Fruit fly (Drosophila melanogaster) whole organism, embryonic: ENCODE measurements around the gene Son.

ENCODE experiments used
- ATbp ChIP-seq: fragments of 200-800 bp; sonication (Bioruptor generic); optimal IDR thresholded peaks from 2 replicates; lab custom pipeline; 2017; ENCODE audit warnings: missing biosample characterization, mild to moderate bottlenecking, missing genetic modification characterization, missing genetic modification reagents
- Bdp1 ChIP-seq: fragments of 200-800 bp; sonication (Bioruptor generic); optimal IDR thresholded peaks from 3 replicates; lab custom pipeline; 2016; ENCODE audit warnings: missing biosample characterization, missing genetic modification characterization
- CG10147 ChIP-seq: fragments of 200-800 bp; sonication (Bioruptor generic); optimal IDR thresholded peaks from 2 replicates; lab custom pipeline; 2019; ENCODE audit warnings: missing biosample characterization, mild to moderate bottlenecking, missing genetic modification characterization, moderate library complexity
- CG10654 ChIP-seq: fragments of 200-800 bp; sonication (Bioruptor generic); optimal IDR thresholded peaks from 2 replicates; lab custom pipeline; 2016; ENCODE audit warnings: missing biosample characterization, missing genetic modification characterization
- CG1233 ChIP-seq: fragments of 200-800 bp; sonication (Bioruptor generic); optimal IDR thresholded peaks from 4 replicates; lab custom pipeline; 2018; ENCODE audit warnings: missing biosample characterization, mild to moderate bottlenecking, missing genetic modification characterization
- CG12659 ChIP-seq: fragments of 200-800 bp; sonication (Bioruptor generic); optimal IDR thresholded peaks from 3 replicates; lab custom pipeline; 2017; ENCODE audit warnings: mild to moderate bottlenecking, missing biosample characterization, missing genetic modification reagents, missing genetic modification characterization
- CG12942 ChIP-seq: fragments of 200-800 bp; sonication (Bioruptor generic); optimal IDR thresholded peaks from 3 replicates; lab custom pipeline; 2016; ENCODE audit warnings: missing biosample characterization, missing genetic modification characterization
- CG1602 ChIP-seq: fragments of 200-800 bp; sonication (Bioruptor generic); optimal IDR thresholded peaks from 3 replicates; lab custom pipeline; 2016; ENCODE audit warnings: missing biosample characterization, missing genetic modification characterization
- CG31224 ChIP-seq: fragments of 200-800 bp; sonication (Bioruptor generic); IDR thresholded peaks from 2 replicates; pipeline ENCODE4 v1.3.6; 2022; ENCODE audit warnings: missing biosample characterization, missing genetic modification characterization
- CG3407 ChIP-seq: fragments of 200-800 bp; sonication (Bioruptor generic); optimal IDR thresholded peaks from 2 replicates; lab custom pipeline; 2018; ENCODE audit warnings: missing biosample characterization, mild to moderate bottlenecking, missing genetic modification characterization
- CG5180 ChIP-seq: fragments of 200-800 bp; sonication (Bioruptor generic); optimal IDR thresholded peaks from 3 replicates; lab custom pipeline; 2017; ENCODE audit warnings: missing biosample characterization, missing genetic modification characterization, mild to moderate bottlenecking, moderate library complexity, missing genetic modification reagents
- CG5953 ChIP-seq: fragments of 200-800 bp; sonication (Bioruptor generic); IDR thresholded peaks from 2 replicates; pipeline ENCODE4 v1.3.6; 2022; ENCODE audit warnings: missing biosample characterization, missing genetic modification characterization
- CG6689 ChIP-seq: fragments of 200-800 bp; sonication (Bioruptor generic); IDR thresholded peaks from 2 replicates; pipeline ENCODE4 v1.3.6; 2022; ENCODE audit warnings: missing biosample characterization, missing genetic modification characterization
- CG6813 ChIP-seq: fragments of 200-800 bp; sonication (Bioruptor generic); optimal IDR thresholded peaks from 2 replicates; lab custom pipeline; 2017; ENCODE audit warnings: missing biosample characterization, missing genetic modification characterization, mild to moderate bottlenecking, moderate library complexity, missing genetic modification reagents
- CG7987 ChIP-seq: fragments of 200-800 bp; sonication (Bioruptor generic); optimal IDR thresholded peaks from 2 replicates; lab custom pipeline; 2018; ENCODE audit warnings: missing biosample characterization, mild to moderate bottlenecking, missing genetic modification characterization, moderate library complexity
- CG9609 ChIP-seq: fragments of 200-800 bp; sonication (Bioruptor generic); optimal IDR thresholded peaks from 3 replicates; lab custom pipeline; 2016; ENCODE audit warnings: missing biosample characterization, missing genetic modification characterization
- D ChIP-seq, 2 experiments: fragments of 200-800 bp in 1 of 2; fragments of >200 bp in 1 of 2; sonication (Bioruptor generic) in 1 of 2; optimal IDR thresholded peaks; 2 replicates in 1 of 2; 3 replicates in 1 of 2; lab custom pipeline; 2017; ENCODE audit warnings: mild to moderate bottlenecking in 1 of 2, missing biosample characterization in 1 of 2, missing genetic modification characterization in 1 of 2, missing genetic modification reagents in 1 of 2
- Dll ChIP-seq: fragments of 200-800 bp; sonication (Bioruptor generic); IDR thresholded peaks from 4 replicates; pipeline ENCODE4 v1.3.6; 2022; ENCODE audit warnings: missing biosample characterization, missing genetic modification characterization; ENCODE audit not compliant: partially characterized antibody
- Fer2 ChIP-seq: fragments of 200-800 bp; sonication (Bioruptor generic); optimal IDR thresholded peaks from 2 replicates; lab custom pipeline; 2018; ENCODE audit warnings: missing biosample characterization, mild to moderate bottlenecking, missing genetic modification characterization, moderate library complexity
- GATAe ChIP-seq: fragments of 200-800 bp; sonication (Bioruptor generic); conservative IDR thresholded peaks from 2 replicates; pipeline ENCODE4 v1.3.6; 2022; ENCODE audit warnings: missing biosample characterization, missing genetic modification characterization
- HmgD ChIP-seq: fragments of 200-800 bp; sonication (Bioruptor generic); optimal IDR thresholded peaks from 3 replicates; lab custom pipeline; 2016; ENCODE audit warnings: missing biosample characterization, missing genetic modification characterization
- Kr ChIP-seq: fragments of 200-800 bp; sonication (Bioruptor generic); optimal IDR thresholded peaks from 2 replicates; lab custom pipeline; 2017; ENCODE audit warnings: missing biosample characterization, mild to moderate bottlenecking, missing genetic modification characterization
- MESR4 ChIP-seq: fragments of 200-800 bp; sonication (Bioruptor generic); optimal IDR thresholded peaks from 2 replicates; lab custom pipeline; 2018; ENCODE audit warnings: missing biosample characterization, mild to moderate bottlenecking, missing genetic modification characterization, moderate library complexity
- NC2β ChIP-seq: fragments of 200-800 bp; sonication (Bioruptor generic); optimal IDR thresholded peaks from 2 replicates; lab custom pipeline; 2016; ENCODE audit warnings: missing biosample characterization, missing genetic modification characterization
- Oaz ChIP-seq: fragments of 200-800 bp; sonication (Bioruptor generic); IDR thresholded peaks from 2 replicates; pipeline ENCODE4 v1.3.6; 2022; ENCODE audit warnings: missing biosample characterization, missing genetic modification characterization
- Optix ChIP-seq: fragments of 200-800 bp; sonication (Bioruptor generic); IDR thresholded peaks from 3 replicates; pipeline ENCODE4 v1.3.6; 2022; ENCODE audit warnings: missing biosample characterization, missing genetic modification characterization
- Tbp ChIP-seq: fragments of >200 bp; optimal IDR thresholded peaks from 2 replicates; lab custom pipeline; 2018; ENCODE audit warnings: missing biosample characterization, missing genetic modification characterization
- bbx ChIP-seq: fragments of 200-800 bp; sonication (Bioruptor generic); IDR thresholded peaks from 2 replicates; pipeline ENCODE4 v1.3.6; 2022; ENCODE audit warnings: missing biosample characterization, missing genetic modification characterization; ENCODE audit not compliant: partially characterized antibody
- cad ChIP-seq: fragments of >200 bp; optimal IDR thresholded peaks from 2 replicates; lab custom pipeline; 2017; ENCODE audit warnings: missing biosample characterization, missing genetic modification characterization
- caup ChIP-seq: fragments of 200-800 bp; sonication (Bioruptor generic); optimal IDR thresholded peaks from 3 replicates; lab custom pipeline; 2017; ENCODE audit warnings: missing biosample characterization, mild to moderate bottlenecking, missing genetic modification characterization, moderate library complexity; ENCODE audit not compliant: severe bottlenecking
- cwo ChIP-seq: fragments of 200-800 bp; sonication (Bioruptor generic); optimal IDR thresholded peaks from 3 replicates; lab custom pipeline; 2017; ENCODE audit warnings: missing biosample characterization, missing genetic modification characterization, mild to moderate bottlenecking, moderate library complexity, missing genetic modification reagents
- dpn ChIP-seq, 2 experiments: fragments of 200-800 bp; sonication (Bioruptor generic); optimal IDR thresholded peaks; 3 replicates each; lab custom pipeline; 2016; ENCODE audit warnings: missing biosample characterization in 2 of 2, missing genetic modification characterization in 2 of 2
- emc ChIP-seq: fragments of 200-800 bp; sonication (Bioruptor generic); optimal IDR thresholded peaks from 2 replicates; lab custom pipeline; 2016; ENCODE audit warnings: missing biosample characterization, missing genetic modification characterization
- ewg ChIP-seq: fragments of 200-800 bp; sonication (Bioruptor generic); optimal IDR thresholded peaks from 3 replicates; lab custom pipeline; 2017; ENCODE audit warnings: mild to moderate bottlenecking, missing biosample characterization, missing genetic modification reagents, missing genetic modification characterization
- exex ChIP-seq: fragments of 200-800 bp; sonication (Bioruptor generic); optimal IDR thresholded peaks from 4 replicates; lab custom pipeline; 2018; ENCODE audit warnings: missing biosample characterization, mild to moderate bottlenecking, missing genetic modification characterization, moderate library complexity
- gcm2 ChIP-seq: fragments of 200-800 bp; sonication (Bioruptor generic); optimal IDR thresholded peaks from 2 replicates; lab custom pipeline; 2016; ENCODE audit warnings: missing biosample characterization, missing genetic modification characterization
- insv ChIP-seq, 2 experiments: fragments of 200-800 bp; sonication (Bioruptor generic); optimal IDR thresholded peaks; 3 replicates each; lab custom pipeline; 2016 to 2018; ENCODE audit warnings: missing biosample characterization in 2 of 2, missing genetic modification characterization in 2 of 2
- kay ChIP-seq: fragments of 200-800 bp; sonication (Bioruptor generic); optimal IDR thresholded peaks from 2 replicates; lab custom pipeline; 2016; ENCODE audit warnings: missing biosample characterization, missing genetic modification characterization
- lbe ChIP-seq: fragments of 200-800 bp; sonication (Bioruptor generic); optimal IDR thresholded peaks from 2 replicates; lab custom pipeline; 2016; ENCODE audit warnings: missing biosample characterization, mild to moderate bottlenecking, missing genetic modification characterization
- odd ChIP-seq: fragments of 200-800 bp; sonication (Bioruptor generic); optimal IDR thresholded peaks from 2 replicates; lab custom pipeline; 2017; ENCODE audit warnings: missing biosample characterization, mild to moderate bottlenecking, missing genetic modification characterization
- ro ChIP-seq: fragments of 200-800 bp; sonication (Bioruptor generic); IDR thresholded peaks from 2 replicates; pipeline ENCODE4 v1.3.6; 2022; ENCODE audit warnings: missing biosample characterization, missing genetic modification characterization
- sisA ChIP-seq: fragments of 200-800 bp; sonication (Bioruptor generic); IDR thresholded peaks from 2 replicates; pipeline ENCODE4 v1.3.6; 2022; ENCODE audit warnings: missing biosample characterization, missing genetic modification characterization
- slp2 ChIP-seq: fragments of 200-800 bp; sonication (Bioruptor generic); optimal IDR thresholded peaks from 2 replicates; lab custom pipeline; 2016; ENCODE audit warnings: missing biosample characterization, missing genetic modification characterization
- sna ChIP-seq: fragments of 200-800 bp; sonication (Bioruptor generic); IDR thresholded peaks from 2 replicates; pipeline ENCODE4 v1.3.6; 2022; ENCODE audit warnings: missing biosample characterization, missing genetic modification characterization; ENCODE audit not compliant: partially characterized antibody
- sr ChIP-seq: fragments of 200-800 bp; sonication (Bioruptor generic); IDR thresholded peaks from 3 replicates; pipeline ENCODE4 v1.3.6; 2022; ENCODE audit warnings: missing biosample characterization, missing genetic modification characterization
- stwl ChIP-seq: fragments of 200-800 bp; sonication (Bioruptor generic); optimal IDR thresholded peaks from 3 replicates; lab custom pipeline; 2018; ENCODE audit warnings: missing biosample characterization, mild to moderate bottlenecking, missing genetic modification characterization, moderate library complexity
- tgo ChIP-seq: fragments of 200-800 bp; sonication (Bioruptor generic); IDR thresholded peaks from 3 replicates; pipeline ENCODE4 v1.3.6; 2022; ENCODE audit warnings: missing biosample characterization, missing genetic modification characterization
- tna ChIP-seq: fragments of 200-800 bp; sonication (Bioruptor generic); IDR thresholded peaks from 2 replicates; pipeline ENCODE4 v1.3.6; 2022; ENCODE audit warnings: missing biosample characterization, missing genetic modification characterization; ENCODE audit not compliant: partially characterized antibody
- tx ChIP-seq: fragments of 200-800 bp; sonication (Bioruptor generic); optimal IDR thresholded peaks from 2 replicates; lab custom pipeline; 2016; ENCODE audit warnings: missing biosample characterization, missing genetic modification characterization
- yki ChIP-seq: fragments of >200 bp; optimal IDR thresholded peaks from 3 replicates; lab custom pipeline; 2018

The Son gene

dm6 chr3R:9613124-9613523 lies 35.3 kb downstream of the Son start (continued):
- TF ChIP-seq CG5180 (GFP tag; lab: Kevin White, UChicago) (peak; percentile 36), Oaz (GFP tag; lab: Robert Waterston, UW) (no peak), slp2 (peak; percentile 12), cwo (GFP tag; lab: Kevin White, UChicago) (peak; percentile 60), sisA (no peak; the same call in 1 of the 2 replicates), ewg (peak; percentile 65), kay (GFP tag; lab: Kevin White, UChicago) (peak; percentile 36), CG6813 (peak; percentile 61), tgo (GFP tag; lab: Robert Waterston, UW) (peak; percentile 66), yki (lab: Kevin White, UChicago) (no peak), CG1233 (GFP tag; lab: Kevin White, UChicago) (peak; percentile 48), CG12942 (GFP tag; lab: Kevin White, UChicago) (peak; percentile 24), emc (GFP tag; lab: Kevin White, UChicago) (peak; percentile 52), CG3407 (GFP tag; lab: Kevin White, UChicago) (no peak), HmgD (GFP tag; lab: Kevin White, UChicago) (no peak), CG10654 (peak; percentile 43), CG5953 (GFP tag; lab: Robert Waterston, UW) (no peak), ro (no peak), CG7987 (GFP tag; lab: Kevin White, UChicago) (peak; percentile 20), ATbp (GFP tag; lab: Kevin White, UChicago) (peak; percentile 38), D (optimal IDR thresholded peaks at IDR 0.05; lab: Kevin White, UChicago) (no peak), D (GFP tag; optimal IDR thresholded peaks at IDR 0.05; lab: Kevin White, UChicago) (peak; percentile 22), CG10147 (peak; percentile 65), tx (GFP tag; lab: Kevin White, UChicago) (no peak), CG1602 (peak; percentile 28), Optix (no peak), caup (GFP tag; lab: Kevin White, UChicago) (peak; percentile 62), Fer2 (tag; lab: Kevin White, UChicago) (no peak), tna (no peak), MESR4 (no peak), bbx (GFP tag; lab: Robert Waterston, UW) (no peak), sr (GFP tag; lab: Robert Waterston, UW) (no peak; the same call in 2 of the 3 replicates), CG31224 (GFP tag; lab: Robert Waterston, UW) (peak; percentile 19; the same call in 1 of the 2 replicates), Kr (GFP tag; lab: Kevin White, UChicago) (no peak), sna (no peak), odd (GFP tag; lab: Kevin White, UChicago) (no peak), Bdp1 (GFP tag; lab: Kevin White, UChicago) (peak; percentile 31), exex (tag; lab: Kevin White, UChicago) (no peak), CG12659 (GFP tag; lab: Kevin White, UChicago) (peak; percentile 10), gcm2 (GFP tag; lab: Kevin White, UChicago) (no peak), NC2β (GFP tag; lab: Kevin White, UChicago) (peak; percentile 14), cad (GFP tag; lab: Kevin White, UChicago) (no peak), dpn (GFP tag; optimal IDR thresholded peaks at IDR 0.05; lab: Kevin White, UChicago) (peak; percentile 57 to 70), GATAe (no peak), lbe (GFP tag; lab: Kevin White, UChicago) (peak; percentile 79), Tbp (GFP tag; lab: Kevin White, UChicago) (no peak), insv (GFP tag; optimal IDR thresholded peaks at IDR 0.05; lab: Kevin White, UChicago) (no peak), CG9609 (GFP tag; lab: Kevin White, UChicago) (peak; percentile 17), CG6689 (GFP tag; lab: Robert Waterston, UW) (no peak), stwl (tag; lab: Kevin White, UChicago) (no peak), Dll (GFP tag; lab: Robert Waterston, UW) (no peak)
